Fruit fly (Drosophila melanogaster) whole organism: ENCODE data around the gene CG43057.

Experiments used
- CG8478 ChIP-seq: fragments of >200 bp; optimal IDR thresholded peaks from 2 replicates; lab custom pipeline; 2018; ENCODE audit warnings: inconsistent platforms
- pan ChIP-seq: fragments of >200 bp; optimal IDR thresholded peaks from 2 replicates; lab custom pipeline; 2017
- psq ChIP-seq: fragments of >200 bp; optimal IDR thresholded peaks from 2 replicates; lab custom pipeline; 2017
- usp ChIP-seq: fragments of >200 bp; optimal IDR thresholded peaks from 2 replicates; lab custom pipeline; 2017; ENCODE audit warnings: missing biosample characterization, missing genetic modification characterization, mixed read lengths

- no peak for TF ChIP-seq psq (lab: Kevin White, UChicago)
- no peak for TF ChIP-seq usp
- TF ChIP-seq CG8478 (lab: Kevin White, UChicago) = no peak
- TF ChIP-seq pan (lab: Kevin White, UChicago) = no peak
Observed at dm6 chr2L:8255406-8255805, 11.6 kb upstream of the CG43057 start.
